Comparison of ENCODE assay signal across 5 worm cellular contexts in the genomic region with DNA sequence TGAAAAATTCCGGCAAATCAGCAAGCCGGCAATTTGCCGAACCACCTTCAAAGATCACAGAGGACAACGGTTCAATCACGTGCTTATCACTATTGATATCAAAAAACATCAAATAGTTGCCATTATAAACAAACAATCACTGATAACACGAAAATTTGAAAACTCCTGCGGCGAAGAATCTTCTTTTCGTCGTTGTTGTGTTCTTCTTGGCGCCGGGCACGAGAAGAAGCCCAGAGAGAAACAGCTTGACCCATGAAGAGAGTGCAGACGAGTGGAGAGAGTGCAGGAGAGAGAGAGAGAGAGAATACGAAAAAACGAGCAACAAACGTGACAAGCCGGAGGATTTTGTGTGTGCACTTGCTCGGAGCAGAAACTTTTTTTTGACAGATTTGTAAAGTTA.
TF ChIP-seq lines count a peak whose summit lies in the region.

No protein-coding gene starts in this region.

TF ChIP-seq in whole organism, L1 larva, 84 proteins besides CTCF, POLR2A, EP300 and RAD21 (continued from another document and continues in another):
- TF ChIP-seq irx-1 (tag; optimal IDR thresholded peaks at IDR 0.05; lab: Kevin White, UChicago) = peak; percentile 14
- TF ChIP-seq alr-1 (tag; optimal IDR thresholded peaks at IDR 0.05; lab: Kevin White, UChicago; ENCODE audit: borderline replicate concordance) = no peak
- peak in 2 of 3 experiments; percentile 11 to 36 for TF ChIP-seq dpl-1 (GFP tag; optimal IDR thresholded peaks at IDR 0.05; lab: Kevin White, UChicago)
- no peak for TF ChIP-seq mef-2 (tag; optimal IDR thresholded peaks at IDR 0.05; lab: Kevin White, UChicago)
- peak; percentile 39 for TF ChIP-seq nhr-90 (tag; optimal IDR thresholded peaks at IDR 0.05; lab: Kevin White, UChicago; ENCODE audit: poor library complexity)
- TF ChIP-seq aly-2 (tag; optimal IDR thresholded peaks at IDR 0.05; lab: Kevin White, UChicago) = no peak
- no peak for TF ChIP-seq sptf-1 (tag; optimal IDR thresholded peaks at IDR 0.05; lab: Kevin White, UChicago)
- peak; percentile 18 for TF ChIP-seq blmp-1 (tag; optimal IDR thresholded peaks at IDR 0.05; lab: Kevin White, UChicago)
- TF ChIP-seq C04F5.9 (tag; optimal IDR thresholded peaks at IDR 0.05; lab: Kevin White, UChicago) = no peak
- TF ChIP-seq unc-62 (GFP tag; optimal IDR thresholded peaks at IDR 0.05; lab: Kevin White, UChicago) = no peak
- TF ChIP-seq skn-1 (tag; optimal IDR thresholded peaks at IDR 0.05; lab: Kevin White, UChicago) = no peak
- peak; percentile 14 for TF ChIP-seq swsn-7 (tag; optimal IDR thresholded peaks at IDR 0.05; lab: Kevin White, UChicago)
- no peak for TF ChIP-seq tlp-1 (tag; optimal IDR thresholded peaks at IDR 0.05; lab: Kevin White, UChicago)
- no peak for TF ChIP-seq unc-98 (GFP tag; IDR thresholded peaks at IDR 0.05; lab: Robert Waterston, UW)
- TF ChIP-seq snu-23 (GFP tag; optimal IDR thresholded peaks at IDR 0.05; lab: Kevin White, UChicago) = peak; percentile 53
- no peak for TF ChIP-seq sup-37 (GFP tag; optimal IDR thresholded peaks at IDR 0.05; lab: Kevin White, UChicago)
- no peak for TF ChIP-seq ceh-88 (GFP tag; IDR thresholded peaks at IDR 0.05; lab: Robert Waterston, UW)
- TF ChIP-seq jun-1 (tag; optimal IDR thresholded peaks at IDR 0.05; lab: Kevin White, UChicago) = no peak
- no peak for TF ChIP-seq sox-4 (tag; optimal IDR thresholded peaks at IDR 0.05; lab: Kevin White, UChicago)
- no peak for TF ChIP-seq C16A3.4 (tag; optimal IDR thresholded peaks at IDR 0.05; lab: Kevin White, UChicago)
- peak; percentile 47 for TF ChIP-seq nhr-20 (tag; optimal IDR thresholded peaks at IDR 0.05; lab: Kevin White, UChicago)
- peak in 1 of 6 experiments; percentile 60 for TF ChIP-seq elt-3 (tag; optimal IDR thresholded peaks at IDR 0.05; lab: Kevin White, UChicago)
- TF ChIP-seq lsy-2 (tag; optimal IDR thresholded peaks at IDR 0.05; lab: Kevin White, UChicago) = peak; percentile 4 to 26
- TF ChIP-seq mab-9 (GFP tag; IDR thresholded peaks at IDR 0.05; lab: Robert Waterston, UW) = no peak
- no peak for TF ChIP-seq fkh-4 (tag; optimal IDR thresholded peaks at IDR 0.05; lab: Kevin White, UChicago; ENCODE audit: borderline replicate concordance)

TF ChIP-seq in whole organism, L2 larva, 48 proteins besides CTCF, POLR2A, EP300 and RAD21 (continued from another document):
- no peak for TF ChIP-seq R02D3.7 (tag; optimal IDR thresholded peaks at IDR 0.05; lab: Kevin White, UChicago)
- TF ChIP-seq mdl-1 (tag; optimal IDR thresholded peaks at IDR 0.05; lab: Kevin White, UChicago) = peak; percentile 10 to 81
- no peak for TF ChIP-seq lin-39 (tag; optimal IDR thresholded peaks at IDR 0.05; lab: Kevin White, UChicago)
- TF ChIP-seq ceh-82 (tag; optimal IDR thresholded peaks at IDR 0.05; lab: Kevin White, UChicago) = no peak
- TF ChIP-seq unc-55 (GFP tag; optimal IDR thresholded peaks at IDR 0.05; lab: Kevin White, UChicago) = peak; percentile 18
- no peak for TF ChIP-seq unc-62 (GFP tag; optimal IDR thresholded peaks at IDR 0.05; lab: Kevin White, UChicago)
- TF ChIP-seq zag-1 (tag; optimal IDR thresholded peaks at IDR 0.05; lab: Kevin White, UChicago) = no peak
- TF ChIP-seq F13H6.1 (tag; optimal IDR thresholded peaks at IDR 0.05; lab: Kevin White, UChicago) = peak; percentile 84
- no peak for TF ChIP-seq ama-1 (optimal IDR thresholded peaks at IDR 0.05; lab: Kevin White, UChicago)
- TF ChIP-seq aly-2 (tag; optimal IDR thresholded peaks at IDR 0.05; lab: Kevin White, UChicago) = no peak
- TF ChIP-seq nhr-25 (tag; optimal IDR thresholded peaks at IDR 0.05; lab: Kevin White, UChicago) = no peak
- TF ChIP-seq sem-4 (tag; optimal IDR thresholded peaks at IDR 0.05; lab: Kevin White, UChicago) = no peak
- no peak for TF ChIP-seq skn-1 (tag; optimal IDR thresholded peaks at IDR 0.05; lab: Kevin White, UChicago)
- TF ChIP-seq egl-27 (tag; optimal IDR thresholded peaks at IDR 0.05; lab: Kevin White, UChicago) = peak; percentile 24
- TF ChIP-seq gmeb-1 (tag; optimal IDR thresholded peaks at IDR 0.05; lab: Kevin White, UChicago) = peak; percentile 54
- no peak for TF ChIP-seq lin-13 (GFP tag; optimal IDR thresholded peaks at IDR 0.05; lab: Kevin White, UChicago)
- no peak for TF ChIP-seq lin-11 (tag; optimal IDR thresholded peaks at IDR 0.05; lab: Kevin White, UChicago)
- no peak for TF ChIP-seq nhr-12 (tag; optimal IDR thresholded peaks at IDR 0.05; lab: Kevin White, UChicago)
- peak; percentile 79 for TF ChIP-seq fos-1 (tag; optimal IDR thresholded peaks at IDR 0.05; lab: Kevin White, UChicago)
- TF ChIP-seq crh-2 (tag; optimal IDR thresholded peaks at IDR 0.05; lab: Kevin White, UChicago) = peak; percentile 66
- TF ChIP-seq ztf-1 (GFP tag; conservative IDR thresholded peaks at IDR 0.05; lab: Robert Waterston, UW) = no peak
- no peak for TF ChIP-seq elt-3 (tag; optimal IDR thresholded peaks at IDR 0.05; lab: Kevin White, UChicago)
- peak in 1 of 2 experiments; percentile 50 for TF ChIP-seq lsy-2 (tag; optimal IDR thresholded peaks at IDR 0.05; lab: Kevin White, UChicago)
- TF ChIP-seq C34F6.9 (tag; optimal IDR thresholded peaks at IDR 0.05; lab: Kevin White, UChicago) = peak; percentile 43
TF ChIP-seq in whole organism, L2 larva: peak in this region for 12.

TF ChIP-seq in whole organism, L3 larva, 47 proteins besides CTCF, POLR2A, EP300 and RAD21 (continued from another document):
- TF ChIP-seq nhr-12 (tag; optimal IDR thresholded peaks at IDR 0.05; lab: Kevin White, UChicago) (no peak), nfya-1 (tag; optimal IDR thresholded peaks at IDR 0.05; lab: Kevin White, UChicago; ENCODE audit: insufficient read depth) (peak; percentile 27), nhr-43 (tag; optimal IDR thresholded peaks at IDR 0.05; lab: Kevin White, UChicago; ENCODE audit: poor library complexity, severe bottlenecking) (no peak), ztf-4 (tag; optimal IDR thresholded peaks at IDR 0.05; lab: Kevin White, UChicago) (no peak), fkh-2 (tag; optimal IDR thresholded peaks at IDR 0.05; lab: Kevin White, UChicago) (no peak)

TF ChIP-seq in whole organism, L4 larva, 104 proteins besides CTCF, POLR2A, EP300 and RAD21 (continued from another document and continues in another):
- no peak for TF ChIP-seq unc-62 (GFP tag; optimal IDR thresholded peaks at IDR 0.05 in 1 of 2; lab: Kevin White, UChicago)
- TF ChIP-seq unc-62 (tag; optimal IDR thresholded peaks at IDR 0.05; lab: Kevin White, UChicago) = no peak
- peak; percentile 92 for TF ChIP-seq dve-1 (tag; optimal IDR thresholded peaks at IDR 0.05; lab: Kevin White, UChicago; ENCODE audit: insufficient read depth)
- peak; percentile 14 for TF ChIP-seq ama-1 (optimal IDR thresholded peaks at IDR 0.05; lab: Kevin White, UChicago)
- TF ChIP-seq nhr-48 (tag; optimal IDR thresholded peaks at IDR 0.05; lab: Kevin White, UChicago) = peak; percentile 62
- TF ChIP-seq mep-1 (tag; optimal IDR thresholded peaks at IDR 0.05; lab: Kevin White, UChicago) = peak; percentile 68
- no peak for TF ChIP-seq zip-2 (tag; optimal IDR thresholded peaks at IDR 0.05; lab: Kevin White, UChicago)
- TF ChIP-seq hmg-1.1 (GFP tag; IDR thresholded peaks at IDR 0.05; lab: Robert Waterston, UW) = peak; percentile 45; the same call in 1 of the 2 replicates
- 0 out of 2 replicates have a peak, but pooled peaks have one; percentile 41 for TF ChIP-seq nhr-41 (GFP tag; IDR thresholded peaks at IDR 0.05; lab: Robert Waterston, UW)
- no peak for TF ChIP-seq F37D6.2 (tag; optimal IDR thresholded peaks at IDR 0.05; lab: Kevin White, UChicago)
- TF ChIP-seq attf-4 (tag; optimal IDR thresholded peaks at IDR 0.05; lab: Kevin White, UChicago) = no peak
- peak; percentile 98 for TF ChIP-seq aha-1 (tag; lab: Kevin White, UChicago)
- TF ChIP-seq gei-8 (GFP tag; optimal IDR thresholded peaks at IDR 0.05; lab: Kevin White, UChicago) = peak; percentile 41
- TF ChIP-seq set-16 (GFP tag; IDR thresholded peaks at IDR 0.05; lab: Robert Waterston, UW) = peak; percentile 33
- TF ChIP-seq F44E2.7 (GFP tag; IDR thresholded peaks at IDR 0.05; lab: Robert Waterston, UW) = no peak
- TF ChIP-seq F10B5.3 (tag; optimal IDR thresholded peaks at IDR 0.05; lab: Kevin White, UChicago) = no peak
- TF ChIP-seq zfp-3 (GFP tag; conservative IDR thresholded peaks at IDR 0.05; lab: Robert Waterston, UW) = 0 out of 2 replicates have a peak, but pooled peaks have one; percentile 37
- peak; percentile 90 for TF ChIP-seq hlh-30 (tag; optimal IDR thresholded peaks at IDR 0.05; lab: Kevin White, UChicago; ENCODE audit: insufficient read depth)
- peak; percentile 75 for TF ChIP-seq pqm-1 (tag; optimal IDR thresholded peaks at IDR 0.05; lab: Kevin White, UChicago)
- TF ChIP-seq zag-1 (tag; optimal IDR thresholded peaks at IDR 0.05; lab: Kevin White, UChicago) = no peak
- no peak for TF ChIP-seq nhr-76 (tag; optimal IDR thresholded peaks at IDR 0.05; lab: Kevin White, UChicago)
- TF ChIP-seq pha-4 (GFP tag; IDR thresholded peaks at IDR 0.05; lab: Robert Waterston, UW) = peak; percentile 45; the same call in 1 of the 2 replicates
- no peak for TF ChIP-seq pha-4 (tag; optimal IDR thresholded peaks at IDR 0.05; lab: Kevin White, UChicago)
- peak; percentile 43 to 90 for TF ChIP-seq mdl-1 (tag; optimal IDR thresholded peaks at IDR 0.05; lab: Kevin White, UChicago)
- TF ChIP-seq unc-130 (GFP tag; optimal IDR thresholded peaks at IDR 0.05; lab: Kevin White, UChicago) = no peak
- TF ChIP-seq saeg-2 (GFP tag; IDR thresholded peaks at IDR 0.05; lab: Robert Waterston, UW) = no peak
- TF ChIP-seq lim-7 (GFP tag; IDR thresholded peaks at IDR 0.05; lab: Robert Waterston, UW) = no peak
- TF ChIP-seq nhr-111 (GFP tag; optimal IDR thresholded peaks at IDR 0.05; lab: Kevin White, UChicago) = no peak
- no peak for TF ChIP-seq F26F4.8 (GFP tag; conservative IDR thresholded peaks at IDR 0.05; lab: Robert Waterston, UW)
- no peak for TF ChIP-seq Y5F2A.4 (GFP tag; optimal IDR thresholded peaks at IDR 0.05; lab: Kevin White, UChicago)
- TF ChIP-seq nhr-10 (tag; optimal IDR thresholded peaks at IDR 0.05; lab: Kevin White, UChicago) = peak; percentile 56
- TF ChIP-seq T20F7.1 (GFP tag; optimal IDR thresholded peaks at IDR 0.05; lab: Kevin White, UChicago) = no peak
- TF ChIP-seq daf-16 (GFP tag; optimal IDR thresholded peaks at IDR 0.05; lab: Kevin White, UChicago) = peak; percentile 72 to 85
- peak; percentile 99 for TF ChIP-seq daf-16 (tag; optimal IDR thresholded peaks at IDR 0.05; lab: Kevin White, UChicago)
- no peak for TF ChIP-seq ctbp-1 (GFP tag; IDR thresholded peaks at IDR 0.05; lab: Robert Waterston, UW)
- TF ChIP-seq zip-11 (GFP tag; IDR thresholded peaks at IDR 0.05; lab: Robert Waterston, UW) = no peak
- TF ChIP-seq ztf-11 (tag; optimal IDR thresholded peaks at IDR 0.05; lab: Kevin White, UChicago) = no peak
- TF ChIP-seq spr-1 (tag; optimal IDR thresholded peaks at IDR 0.05; lab: Kevin White, UChicago) = no peak
- peak; percentile 95 for TF ChIP-seq hlh-11 (tag; optimal IDR thresholded peaks at IDR 0.05; lab: Kevin White, UChicago)
- peak; percentile 93 for TF ChIP-seq dmd-6 (GFP tag; IDR thresholded peaks at IDR 0.05; lab: Robert Waterston, UW)

TF ChIP-seq in whole organism, young adult, 124 proteins besides CTCF, POLR2A, EP300 and RAD21 (continued from another document and continues in another):
- TF ChIP-seq lag-1 (GFP tag; IDR thresholded peaks at IDR 0.05; lab: Robert Waterston, UW) (no peak), ekl-4 (GFP tag; IDR thresholded peaks at IDR 0.05; lab: Robert Waterston, UW) (no peak), madf-6 (GFP tag; IDR thresholded peaks at IDR 0.05; lab: Robert Waterston, UW) (0 out of 2 replicates have a peak, but pooled peaks have one; percentile 19), snpc-1.3 (tag; optimal IDR thresholded peaks at IDR 0.05; lab: Kevin White, UChicago; ENCODE audit: insufficient read depth) (no peak), tbp1 (GFP tag; optimal IDR thresholded peaks at IDR 0.05; lab: Kevin White, UChicago) (peak; percentile 62), madf-10 (tag; optimal IDR thresholded peaks at IDR 0.05; lab: Kevin White, UChicago) (peak; percentile 67), cebp-1 (GFP tag; IDR thresholded peaks at IDR 0.05; lab: Robert Waterston, UW) (no peak), cebp-1 (tag; optimal IDR thresholded peaks at IDR 0.05; lab: Kevin White, UChicago) (peak; percentile 71), nfya-2 (GFP tag; IDR thresholded peaks at IDR 0.05; lab: Robert Waterston, UW) (no peak), lin-26 (GFP tag; IDR thresholded peaks at IDR 0.05; lab: Robert Waterston, UW) (no peak), ama-1 (optimal IDR thresholded peaks at IDR 0.05; lab: Kevin White, UChicago) (peak; percentile 28), ama-1 (GFP tag; optimal IDR thresholded peaks at IDR 0.05; lab: Kevin White, UChicago) (no peak), egrh-3 (GFP tag; IDR thresholded peaks at IDR 0.05; lab: Robert Waterston, UW) (peak; percentile 40; the same call in 1 of the 2 replicates), tlf-1 (GFP tag; optimal IDR thresholded peaks at IDR 0.05; lab: Kevin White, UChicago) (peak; percentile 40), C17E4.6 (GFP tag; IDR thresholded peaks at IDR 0.05; lab: Robert Waterston, UW) (no peak), D2030.7 (GFP tag; IDR thresholded peaks at IDR 0.05; lab: Robert Waterston, UW) (no peak), F57C9.4 (tag; optimal IDR thresholded peaks at IDR 0.05; lab: Kevin White, UChicago) (no peak), F49E8.2 (tag; optimal IDR thresholded peaks at IDR 0.05; lab: Kevin White, UChicago; ENCODE audit: insufficient read depth) (no peak), T26A5.8 (tag; optimal IDR thresholded peaks at IDR 0.05; lab: Kevin White, UChicago) (no peak), ztf-22 (GFP tag; optimal IDR thresholded peaks at IDR 0.05; lab: Kevin White, UChicago) (peak; percentile 66), sdz-38 (tag; optimal IDR thresholded peaks at IDR 0.05; lab: Kevin White, UChicago) (no peak), F10E7.11 (tag; optimal IDR thresholded peaks at IDR 0.05; lab: Kevin White, UChicago) (no peak), ceh-58 (GFP tag; IDR thresholded peaks at IDR 0.05; lab: Robert Waterston, UW) (no peak), dox-1 (GFP tag; IDR thresholded peaks at IDR 0.05; lab: Robert Waterston, UW) (no peak), chd-7 (tag; optimal IDR thresholded peaks at IDR 0.05; lab: Kevin White, UChicago) (peak; percentile 60), akir-1 (GFP tag; optimal IDR thresholded peaks at IDR 0.05; lab: Kevin White, UChicago) (no peak), snpc-3.4 (tag; optimal IDR thresholded peaks at IDR 0.05; lab: Kevin White, UChicago) (no peak), ceh-91 (GFP tag; IDR thresholded peaks at IDR 0.05; lab: Robert Waterston, UW) (no peak), rec-8 (tag; optimal IDR thresholded peaks at IDR 0.05; lab: Kevin White, UChicago) (no peak), aptf-3 (GFP tag; IDR thresholded peaks at IDR 0.05; lab: Robert Waterston, UW) (no peak), F23B12.7 (tag; optimal IDR thresholded peaks at IDR 0.05; lab: Kevin White, UChicago; ENCODE audit: insufficient read depth) (peak; percentile 54), attf-6 (GFP tag; IDR thresholded peaks at IDR 0.05; lab: Robert Waterston, UW) (no peak), nfyb-1 (GFP tag; IDR thresholded peaks at IDR 0.05; lab: Robert Waterston, UW) (no peak), madf-3 (GFP tag; IDR thresholded peaks at IDR 0.05; lab: Robert Waterston, UW) (no peak), aptf-2 (GFP tag; conservative IDR thresholded peaks at IDR 0.05; lab: Robert Waterston, UW) (no peak), ztf-18 (tag; optimal IDR thresholded peaks at IDR 0.05; lab: Kevin White, UChicago) (no peak), lin-40 (tag; optimal IDR thresholded peaks at IDR 0.05; lab: Kevin White, UChicago) (peak; percentile 53), pbrm-1 (GFP tag; IDR thresholded peaks at IDR 0.05; lab: Robert Waterston, UW) (no peak), ZK185.1 (tag; optimal IDR thresholded peaks at IDR 0.05; lab: Kevin White, UChicago; ENCODE audit: poor library complexity, severe bottlenecking) (no peak), let-607 (tag; optimal IDR thresholded peaks at IDR 0.05; lab: Kevin White, UChicago) (peak in 1 of 2 experiments; percentile 53), him-1 (tag; optimal IDR thresholded peaks at IDR 0.05; lab: Kevin White, UChicago) (no peak), egl-18 (GFP tag; IDR thresholded peaks at IDR 0.05; lab: Robert Waterston, UW) (no peak), Y53G8AR.9 (GFP tag; conservative IDR thresholded peaks at IDR 0.05; lab: Robert Waterston, UW) (no peak), let-526 (GFP tag; IDR thresholded peaks at IDR 0.05; lab: Robert Waterston, UW) (no peak), efl-1 (GFP tag; optimal IDR thresholded peaks at IDR 0.05; lab: Kevin White, UChicago) (no peak), ztf-6 (GFP tag; IDR thresholded peaks at IDR 0.05; lab: Robert Waterston, UW) (no peak)
